Fruit fly (Drosophila melanogaster) whole organism, embryonic: Measurements from ENCODE around the gene pot.
A peak's percentile ranks its signal among the peaks of the same experiment; 100 is the strongest.

Source experiments
- CG10267 ChIP-seq: fragments of 200-800 bp; sonication (Bioruptor generic); optimal IDR thresholded peaks from 2 replicates; lab custom pipeline; 2018; ENCODE audit warnings: missing biosample characterization, mild to moderate bottlenecking, missing genetic modification characterization, moderate library complexity
- CG11398 ChIP-seq: fragments of 200-800 bp; sonication (Bioruptor generic); optimal IDR thresholded peaks from 2 replicates; lab custom pipeline; 2016; ENCODE audit warnings: missing biosample characterization, missing genetic modification characterization
- CG11695 ChIP-seq: fragments of 200-800 bp; sonication (Bioruptor generic); IDR thresholded peaks from 3 replicates; pipeline ENCODE4 v1.3.6; 2022; ENCODE audit warnings: missing biosample characterization, missing genetic modification characterization
- CG1233 ChIP-seq: fragments of 200-800 bp; sonication (Bioruptor generic); optimal IDR thresholded peaks from 4 replicates; lab custom pipeline; 2018; ENCODE audit warnings: missing biosample characterization, mild to moderate bottlenecking, missing genetic modification characterization
- CG12659 ChIP-seq: fragments of 200-800 bp; sonication (Bioruptor generic); optimal IDR thresholded peaks from 3 replicates; lab custom pipeline; 2017; ENCODE audit warnings: mild to moderate bottlenecking, missing biosample characterization, missing genetic modification reagents, missing genetic modification characterization
- CG12942 ChIP-seq: fragments of 200-800 bp; sonication (Bioruptor generic); optimal IDR thresholded peaks from 3 replicates; lab custom pipeline; 2016; ENCODE audit warnings: missing biosample characterization, missing genetic modification characterization
- CG13123 ChIP-seq: fragments of 200-800 bp; sonication (Bioruptor generic); optimal IDR thresholded peaks from 2 replicates; lab custom pipeline; 2016; ENCODE audit warnings: missing biosample characterization, missing genetic modification characterization
- CG13287 ChIP-seq: fragments of 200-800 bp; sonication (Bioruptor generic); IDR thresholded peaks from 2 replicates; pipeline ENCODE4 v1.3.6; 2022; ENCODE audit warnings: missing biosample characterization, missing genetic modification characterization; ENCODE audit not compliant: partially characterized antibody
- CG14860 ChIP-seq: fragments of 200-800 bp; sonication (Bioruptor generic); IDR thresholded peaks from 3 replicates; pipeline ENCODE4 v1.3.6; 2022; ENCODE audit warnings: missing biosample characterization, missing genetic modification characterization; ENCODE audit not compliant: partially characterized antibody
- CG2116 ChIP-seq: fragments of 200-800 bp; sonication (Bioruptor generic); optimal IDR thresholded peaks from 3 replicates; lab custom pipeline; 2018; ENCODE audit warnings: missing biosample characterization, mild to moderate bottlenecking, missing genetic modification characterization
- CG2129 ChIP-seq: fragments of 200-800 bp; sonication (Bioruptor generic); IDR thresholded peaks from 2 replicates; pipeline ENCODE4 v1.3.6; 2022; ENCODE audit warnings: missing biosample characterization, missing genetic modification characterization; ENCODE audit not compliant: partially characterized antibody
- CG3065 ChIP-seq: fragments of 200-800 bp; sonication (Bioruptor generic); optimal IDR thresholded peaks from 2 replicates; lab custom pipeline; 2016; ENCODE audit warnings: missing biosample characterization, missing genetic modification characterization
- CG33213 ChIP-seq: fragments of 200-800 bp; sonication (Bioruptor generic); optimal IDR thresholded peaks from 3 replicates; lab custom pipeline; 2016; ENCODE audit warnings: missing biosample characterization, missing genetic modification characterization
- CG34376 ChIP-seq: fragments of 200-800 bp; sonication (Bioruptor generic); optimal IDR thresholded peaks from 2 replicates; lab custom pipeline; 2018; ENCODE audit warnings: missing biosample characterization, mild to moderate bottlenecking, missing genetic modification characterization
- CG4360 ChIP-seq: fragments of 200-800 bp; sonication (Bioruptor generic); IDR thresholded peaks from 2 replicates; pipeline ENCODE4 v1.3.6; 2022; ENCODE audit warnings: missing biosample characterization, missing genetic modification characterization
- CG43689 ChIP-seq: fragments of 200-800 bp; sonication (Bioruptor generic); IDR thresholded peaks from 2 replicates; pipeline ENCODE4 v1.3.6; 2022; ENCODE audit warnings: missing biosample characterization, missing genetic modification characterization
- CG4424 ChIP-seq: fragments of 200-800 bp; sonication (Bioruptor generic); optimal IDR thresholded peaks from 3 replicates; lab custom pipeline; 2016; ENCODE audit warnings: missing biosample characterization, missing genetic modification characterization
- CG6683 ChIP-seq: fragments of 200-800 bp; sonication (Bioruptor generic); optimal IDR thresholded peaks from 2 replicates; lab custom pipeline; 2017; ENCODE audit warnings: missing biosample characterization, mild to moderate bottlenecking, missing genetic modification characterization, missing genetic modification reagents
- CG7928 ChIP-seq: fragments of 200-800 bp; sonication (Bioruptor generic); optimal IDR thresholded peaks from 2 replicates; lab custom pipeline; 2017; ENCODE audit warnings: missing biosample characterization, mild to moderate bottlenecking, missing genetic modification characterization
- CG9932 ChIP-seq: fragments of 200-800 bp; sonication (Bioruptor generic); IDR thresholded peaks from 2 replicates; pipeline ENCODE4 v1.3.6; 2022; ENCODE audit warnings: missing biosample characterization, missing genetic modification characterization
- Camta ChIP-seq: fragments of 200-800 bp; sonication (Bioruptor generic); optimal IDR thresholded peaks from 2 replicates; lab custom pipeline; 2016; ENCODE audit warnings: missing biosample characterization, missing genetic modification characterization
- Dll ChIP-seq: fragments of 200-800 bp; sonication (Bioruptor generic); IDR thresholded peaks from 4 replicates; pipeline ENCODE4 v1.3.6; 2022; ENCODE audit warnings: missing biosample characterization, missing genetic modification characterization; ENCODE audit not compliant: partially characterized antibody
- Ets97D ChIP-seq: fragments of 200-800 bp; sonication (Bioruptor generic); optimal IDR thresholded peaks from 3 replicates; lab custom pipeline; 2016; ENCODE audit warnings: missing biosample characterization, missing genetic modification characterization
- Fer2 ChIP-seq: fragments of 200-800 bp; sonication (Bioruptor generic); optimal IDR thresholded peaks from 2 replicates; lab custom pipeline; 2018; ENCODE audit warnings: missing biosample characterization, mild to moderate bottlenecking, missing genetic modification characterization, moderate library complexity
- HmgZ ChIP-seq: fragments of 200-800 bp; sonication (Bioruptor generic); optimal IDR thresholded peaks from 2 replicates; lab custom pipeline; 2018; ENCODE audit warnings: missing biosample characterization, mild to moderate bottlenecking, missing genetic modification characterization
- Med ChIP-seq: fragments of 200-800 bp; sonication (Bioruptor generic); peaks from one replicate; lab custom pipeline; 2016; ENCODE audit warnings: missing biosample characterization, missing genetic modification characterization, mild to moderate bottlenecking, inconsistent platforms, moderate library complexity
- NC2α ChIP-seq: fragments of 200-800 bp; sonication (Bioruptor generic); optimal IDR thresholded peaks from 2 replicates; lab custom pipeline; 2016; ENCODE audit warnings: missing biosample characterization, missing genetic modification characterization
- NFAT ChIP-seq: fragments of 200-800 bp; sonication (Bioruptor generic); IDR thresholded peaks from 2 replicates; pipeline ENCODE4 v1.3.6; 2022; ENCODE audit warnings: missing biosample characterization, missing genetic modification characterization
- Scr ChIP-seq: fragments of 200-800 bp; sonication (Bioruptor generic); IDR thresholded peaks from 2 replicates; pipeline ENCODE4 v1.3.6; 2022; ENCODE audit warnings: missing biosample characterization, missing genetic modification characterization; ENCODE audit not compliant: partially characterized antibody
- Sin3A ChIP-seq: fragments of >200 bp; optimal IDR thresholded peaks from 2 replicates; lab custom pipeline; 2018
- Xrp1 ChIP-seq: fragments of 200-800 bp; sonication (Bioruptor generic); IDR thresholded peaks from 2 replicates; pipeline ENCODE4 v1.3.6; 2022; ENCODE audit warnings: missing biosample characterization, missing genetic modification characterization
- amos ChIP-seq: fragments of 200-800 bp; sonication (Bioruptor generic); IDR thresholded peaks from 2 replicates; pipeline ENCODE4 v1.3.6; 2022; ENCODE audit warnings: missing biosample characterization, missing genetic modification characterization; ENCODE audit not compliant: partially characterized antibody
- ato ChIP-seq: fragments of 200-800 bp; sonication (Bioruptor generic); IDR thresholded peaks from 2 replicates; pipeline ENCODE4 v1.3.6; 2022; ENCODE audit warnings: missing biosample characterization, missing genetic modification characterization; ENCODE audit not compliant: partially characterized antibody
- cato ChIP-seq: fragments of 200-800 bp; sonication (Bioruptor generic); optimal IDR thresholded peaks from 2 replicates; lab custom pipeline; 2016; ENCODE audit warnings: missing biosample characterization, missing genetic modification characterization, borderline replicate concordance
- croc ChIP-seq: fragments of 200-800 bp; sonication (Bioruptor generic); conservative IDR thresholded peaks from 3 replicates; pipeline ENCODE4 v1.3.6; 2022; ENCODE audit warnings: missing biosample characterization, missing genetic modification characterization
- ewg ChIP-seq: fragments of 200-800 bp; sonication (Bioruptor generic); optimal IDR thresholded peaks from 3 replicates; lab custom pipeline; 2017; ENCODE audit warnings: mild to moderate bottlenecking, missing biosample characterization, missing genetic modification reagents, missing genetic modification characterization
- eyg ChIP-seq: fragments of 200-800 bp; sonication (Bioruptor generic); optimal IDR thresholded peaks from 3 replicates; lab custom pipeline; 2016; ENCODE audit warnings: missing biosample characterization, missing genetic modification characterization
- fd96Cb ChIP-seq: fragments of 200-800 bp; sonication (Bioruptor generic); optimal IDR thresholded peaks from 2 replicates; lab custom pipeline; 2018; ENCODE audit warnings: missing biosample characterization, mild to moderate bottlenecking, missing genetic modification characterization, moderate library complexity
- gfzf ChIP-seq: fragments of 200-800 bp; sonication (Bioruptor generic); optimal IDR thresholded peaks from 2 replicates; lab custom pipeline; 2016; ENCODE audit warnings: missing biosample characterization, mild to moderate bottlenecking, missing genetic modification characterization, moderate library complexity
- h ChIP-seq: fragments of >200 bp; optimal IDR thresholded peaks from 2 replicates; lab custom pipeline; 2017
- jigr1 ChIP-seq: fragments of 200-800 bp; sonication (Bioruptor generic); IDR thresholded peaks from 3 replicates; pipeline ENCODE4 v1.3.6; 2022; ENCODE audit warnings: missing biosample characterization, missing genetic modification characterization
- knrl ChIP-seq: fragments of 200-800 bp; sonication (Bioruptor generic); IDR thresholded peaks from 3 replicates; pipeline ENCODE4 v1.3.6; 2022; ENCODE audit warnings: missing biosample characterization, missing genetic modification characterization; ENCODE audit not compliant: partially characterized antibody
- lmd ChIP-seq: fragments of 200-800 bp; sonication (Bioruptor generic); IDR thresholded peaks from 2 replicates; pipeline ENCODE4 v1.3.6; 2022; ENCODE audit warnings: missing biosample characterization, missing genetic modification characterization
- nerfin-2 ChIP-seq: fragments of 200-800 bp; sonication (Bioruptor generic); IDR thresholded peaks from 2 replicates; pipeline ENCODE4 v1.3.6; 2022; ENCODE audit warnings: missing biosample characterization, missing genetic modification characterization; ENCODE audit not compliant: partially characterized antibody
- pb ChIP-seq: fragments of 200-800 bp; sonication (Bioruptor generic); optimal IDR thresholded peaks from 3 replicates; lab custom pipeline; 2016; ENCODE audit warnings: missing biosample characterization, missing genetic modification characterization
- row ChIP-seq: fragments of 200-800 bp; sonication (Bioruptor generic); IDR thresholded peaks from 3 replicates; pipeline ENCODE4 v1.3.6; 2022; ENCODE audit warnings: missing biosample characterization, missing genetic modification characterization
- sisA ChIP-seq: fragments of 200-800 bp; sonication (Bioruptor generic); IDR thresholded peaks from 2 replicates; pipeline ENCODE4 v1.3.6; 2022; ENCODE audit warnings: missing biosample characterization, missing genetic modification characterization
- sqz ChIP-seq: fragments of 200-800 bp; sonication (Bioruptor generic); optimal IDR thresholded peaks from 3 replicates; lab custom pipeline; 2018; ENCODE audit warnings: missing biosample characterization, mild to moderate bottlenecking, missing genetic modification characterization
- tna ChIP-seq: fragments of 200-800 bp; sonication (Bioruptor generic); IDR thresholded peaks from 2 replicates; pipeline ENCODE4 v1.3.6; 2022; ENCODE audit warnings: missing biosample characterization, missing genetic modification characterization; ENCODE audit not compliant: partially characterized antibody
- trem ChIP-seq: fragments of 200-800 bp; optimal IDR thresholded peaks from 3 replicates; lab custom pipeline; 2019; ENCODE audit warnings: missing biosample characterization, mild to moderate bottlenecking, missing genetic modification characterization, moderate library complexity
- zfh1 ChIP-seq: fragments of 200-800 bp; sonication (Bioruptor generic); IDR thresholded peaks from 3 replicates; pipeline ENCODE4 v1.3.6; 2022; ENCODE audit warnings: missing biosample characterization, missing genetic modification characterization

The pot gene

DNA sequence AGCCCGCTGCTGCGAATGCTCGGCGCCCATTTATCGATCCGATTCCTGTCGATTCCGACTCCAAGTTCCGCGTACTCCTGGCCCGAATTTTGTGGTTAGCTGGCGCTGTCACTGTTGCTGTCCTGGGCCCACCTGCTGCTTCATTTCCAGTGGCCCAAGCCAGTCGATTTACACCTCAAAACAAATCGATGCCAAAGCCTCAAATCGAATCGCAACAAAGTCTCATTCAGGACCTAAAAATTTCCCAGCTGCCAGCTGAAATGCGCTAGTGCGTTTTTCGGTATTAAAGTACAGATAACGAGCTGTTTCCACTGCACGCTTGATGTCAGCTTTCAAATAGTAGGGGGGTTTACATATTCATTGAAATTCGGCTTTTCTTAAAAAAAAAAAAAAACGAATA lies 44.5 kb downstream of the pot start, which contains the start of gene BORCS5 (continued):
- TF ChIP-seq gfzf (GFP tag; lab: Kevin White, UChicago) (peak; percentile 77), CG6683 (GFP tag; lab: Kevin White, UChicago) (no peak), CG9932 (no peak; the same call in 1 of the 2 replicates), CG34376 (GFP tag; lab: Kevin White, UChicago) (no peak), CG4360 (GFP tag; lab: Robert Waterston, UW) (no peak), zfh1 (GFP tag; lab: Robert Waterston, UW) (no peak), cato (GFP tag; lab: Kevin White, UChicago) (no peak), CG4424 (GFP tag; lab: Kevin White, UChicago) (no peak), CG13123 (GFP tag; lab: Kevin White, UChicago) (no peak), CG11695 (GFP tag; lab: Robert Waterston, UW) (no peak), Ets97D (GFP tag; lab: Kevin White, UChicago) (peak; percentile 32), CG7928 (GFP tag; lab: Kevin White, UChicago) (no peak), Med (GFP tag; lab: Kevin White, UChicago) (peak; percentile 51), eyg (GFP tag; lab: Kevin White, UChicago) (no peak), ewg (GFP tag; lab: Kevin White, UChicago) (no peak), fd96Cb (tag; lab: Kevin White, UChicago) (no peak), CG11398 (GFP tag; lab: Kevin White, UChicago) (no peak), HmgZ (tag; lab: Kevin White, UChicago) (no peak), pb (GFP tag; lab: Kevin White, UChicago) (no peak), lmd (GFP tag; lab: Robert Waterston, UW) (no peak), CG12942 (no peak), sisA (GFP tag; lab: Robert Waterston, UW) (no peak), trem (tag; lab: Kevin White, UChicago) (peak; percentile 2), CG3065 (GFP tag; lab: Kevin White, UChicago) (no peak), CG33213 (GFP tag; lab: Kevin White, UChicago) (no peak), CG14860 (no peak), croc (GFP tag; lab: Robert Waterston, UW) (no peak), Xrp1 (GFP tag; lab: Robert Waterston, UW) (no peak), sqz (GFP tag; lab: Kevin White, UChicago) (no peak), NFAT (no peak)

DNA sequence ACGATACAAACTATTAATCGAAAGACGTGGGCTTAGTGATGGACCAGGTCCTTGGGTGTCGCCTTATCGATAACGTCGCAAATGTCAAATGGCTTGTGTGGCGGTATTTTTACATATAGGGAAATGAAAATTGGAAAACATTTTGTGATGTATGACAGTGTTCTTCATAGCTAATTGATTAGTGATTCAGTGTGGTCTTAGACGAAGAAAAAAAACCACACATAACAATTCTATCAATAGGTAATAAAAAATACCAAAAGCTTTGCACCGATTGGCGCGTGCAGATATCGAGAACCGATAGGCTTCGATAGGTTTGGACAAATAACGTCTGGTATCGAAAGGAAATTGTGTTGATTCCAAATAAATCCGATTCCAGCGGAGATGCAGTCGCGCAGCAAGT lies 48.2 kb downstream of the pot start, which contains the start of the genes Nrd1 and CG1847:
Gene Nrd1 (minus strand): TSS at position 28 of the 400 bp plus-strand sequence.
Gene CG1847 (plus strand): TSS at position 305 of the 400 bp plus-strand sequence.
- TF ChIP-seq Camta (GFP tag; lab: Kevin White, UChicago): no peak
- TF ChIP-seq Sin3A (lab: Kevin White, UChicago): peak; percentile 65
- TF ChIP-seq h: no peak
- TF ChIP-seq jigr1 (GFP tag; lab: Robert Waterston, UW): no peak
- TF ChIP-seq Dll (GFP tag; lab: Robert Waterston, UW): peak; percentile 83; the same call in 3 of the 4 replicates
- TF ChIP-seq CG2116 (GFP tag; lab: Kevin White, UChicago): peak; percentile 82
- TF ChIP-seq Fer2 (tag; lab: Kevin White, UChicago): no peak
- no peak for TF ChIP-seq NC2α (GFP tag; lab: Kevin White, UChicago)
- 0 out of 2 replicates have a peak, but pooled peaks have one; percentile 36 for TF ChIP-seq CG2129
- no peak for TF ChIP-seq CG43689 (GFP tag; lab: Robert Waterston, UW)
- TF ChIP-seq nerfin-2 (GFP tag; lab: Robert Waterston, UW): peak; percentile 85
- peak; percentile 88 for TF ChIP-seq CG13287 (GFP tag; lab: Robert Waterston, UW)
- peak; percentile 52; the same call in 1 of the 2 replicates for TF ChIP-seq amos
- peak; percentile 57 for TF ChIP-seq CG12659 (GFP tag; lab: Kevin White, UChicago)
- peak; percentile 5 for TF ChIP-seq HmgZ (tag; lab: Kevin White, UChicago)
- peak; percentile 84 for TF ChIP-seq Scr (GFP tag; lab: Robert Waterston, UW)
- peak; percentile 87 for TF ChIP-seq tna (GFP tag; lab: Robert Waterston, UW)
- TF ChIP-seq CG10267 (tag; lab: Kevin White, UChicago): peak; percentile 37
- TF ChIP-seq ato (GFP tag; lab: Robert Waterston, UW): peak; percentile 65
- TF ChIP-seq knrl (GFP tag; lab: Robert Waterston, UW): peak; percentile 62; the same call in 2 of the 3 replicates
- 0 out of 3 replicates have a peak, but pooled peaks have one; percentile 17 for TF ChIP-seq row (GFP tag; lab: Robert Waterston, UW)
- TF ChIP-seq CG1233 (GFP tag; lab: Kevin White, UChicago): no peak
- peak; percentile 17 for TF ChIP-seq Ets97D (GFP tag; lab: Kevin White, UChicago)
